Fruit fly (Drosophila melanogaster): ENCODE results near the gene Suv3.

- no peak for TF ChIP-seq CG4318 (GFP tag; optimal IDR thresholded peaks at IDR 0.05)
- TF ChIP-seq CG8632 (GFP tag; optimal IDR thresholded peaks at IDR 0.05), result no peak
- no peak for TF ChIP-seq CG6854 (GFP tag; optimal IDR thresholded peaks at IDR 0.05)
- TF ChIP-seq Ets96B (tag; optimal IDR thresholded peaks at IDR 0.05), result no peak
Observed at dm6 chr3R:4346636-4347035, 35.3 kb downstream of the Suv3 start, which contains the start of gene hkb.

All from whole organism, prepupa.